Fruit fly (Drosophila melanogaster): ENCODE measurements around the gene Acsf2.

Acsf2 gene

dm6 chr2L:5326414-5327265 lies 15.4 kb downstream of the Acsf2 start, which contains the start of the genes Ncoa6 and cype (continued):
- TF ChIP-seq CG31365 (tag; optimal IDR thresholded peaks at IDR 0.05) (no peak), Kr (GFP tag; optimal IDR thresholded peaks at IDR 0.05) (no peak), da (GFP tag; optimal IDR thresholded peaks at IDR 0.05) (no peak), eve (GFP tag; optimal IDR thresholded peaks at IDR 0.05) (no peak), Bgb (GFP tag; IDR thresholded peaks at IDR 0.05; ENCODE audit: partially characterized antibody) (peak; percentile 84), pita (GFP tag; optimal IDR thresholded peaks at IDR 0.05) (no peak), CG8478 (optimal IDR thresholded peaks at IDR 0.05) (no peak), CG4730 (GFP tag; IDR thresholded peaks at IDR 0.05) (no peak), CG17361 (GFP tag; IDR thresholded peaks at IDR 0.05) (peak; percentile 79), ham (GFP tag; IDR thresholded peaks at IDR 0.05) (no peak), CG15073 (GFP tag; optimal IDR thresholded peaks at IDR 0.05) (no peak), gsb-n (tag; optimal IDR thresholded peaks at IDR 0.05) (no peak), Sin3A (optimal IDR thresholded peaks at IDR 0.05) (peak; percentile 8), pb (GFP tag; optimal IDR thresholded peaks at IDR 0.05) (no peak), ash1 (GFP tag; optimal IDR thresholded peaks at IDR 0.05) (no peak), CG9876 (GFP tag; optimal IDR thresholded peaks at IDR 0.05) (no peak), dmrt11E (tag; optimal IDR thresholded peaks at IDR 0.05) (peak; percentile 52), Sox100B (GFP tag; optimal IDR thresholded peaks at IDR 0.05) (no peak), dmrt99B (tag; optimal IDR thresholded peaks at IDR 0.05) (peak; percentile 47), cg (GFP tag; optimal IDR thresholded peaks at IDR 0.05) (peak; percentile 69), sd (tag; optimal IDR thresholded peaks at IDR 0.05) (peak; percentile 93), lilli (GFP tag; optimal IDR thresholded peaks at IDR 0.05) (peak; percentile 45), unc-4 (GFP tag; IDR thresholded peaks at IDR 0.05; ENCODE audit: partially characterized antibody) (peak; percentile 81), CG8089 (GFP tag; optimal IDR thresholded peaks at IDR 0.05) (no peak), fd64A (GFP tag; optimal IDR thresholded peaks at IDR 0.05) (no peak), TFAM (GFP tag; optimal IDR thresholded peaks at IDR 0.05) (no peak), tna (GFP tag; IDR thresholded peaks at IDR 0.05; ENCODE audit: partially characterized antibody) (peak; percentile 37; the same call in 1 of the 2 replicates), CG7271 (tag; optimal IDR thresholded peaks at IDR 0.05) (no peak), CG10462 (GFP tag; optimal IDR thresholded peaks at IDR 0.05) (peak; percentile 13), slbo (GFP tag; IDR thresholded peaks at IDR 0.05) (peak; percentile 57), CG7987 (GFP tag; optimal IDR thresholded peaks at IDR 0.05) (peak; percentile 28), Dbx (GFP tag; IDR thresholded peaks at IDR 0.05) (0 out of 3 replicates have a peak, but pooled peaks have one; percentile 36), CG8765 (GFP tag; IDR thresholded peaks at IDR 0.05) (peak; percentile 92), tx (GFP tag; optimal IDR thresholded peaks at IDR 0.05) (no peak), B-H2 (GFP tag; optimal IDR thresholded peaks at IDR 0.05) (no peak), Hr78 (GFP tag; optimal IDR thresholded peaks at IDR 0.05) (no peak), gcm2 (GFP tag; optimal IDR thresholded peaks at IDR 0.05) (no peak), ken (GFP tag; IDR thresholded peaks at IDR 0.05) (peak; percentile 57; the same call in 2 of the 3 replicates), CG30403 (GFP tag; optimal IDR thresholded peaks at IDR 0.05) (peak; percentile 54), Optix (GFP tag; IDR thresholded peaks at IDR 0.05) (no peak), HLH54F (GFP tag; optimal IDR thresholded peaks at IDR 0.05) (no peak), NC2β (GFP tag; optimal IDR thresholded peaks at IDR 0.05) (no peak), peb (GFP tag; IDR thresholded peaks at IDR 0.05) (no peak), grn (GFP tag; optimal IDR thresholded peaks at IDR 0.05) (no peak), NfI (GFP tag; optimal IDR thresholded peaks at IDR 0.05) (peak; percentile 37), Ssrp (tag; optimal IDR thresholded peaks at IDR 0.05) (peak; percentile 39), gt (GFP tag; IDR thresholded peaks at IDR 0.05) (no peak), Hand (GFP tag; optimal IDR thresholded peaks at IDR 0.05) (no peak), tio (GFP tag; optimal IDR thresholded peaks at IDR 0.05) (no peak), Antp (GFP tag; optimal IDR thresholded peaks at IDR 0.05) (no peak)

Data from whole organism, embryonic.